Fruit fly (Drosophila melanogaster) whole organism, wandering third instar larva: ENCODE measurements around the gene CG32669.

ENCODE experiments used
- Abd-B ChIP-seq: fragments of >200 bp; optimal IDR thresholded peaks from 2 replicates; lab custom pipeline; 2017; ENCODE audit warnings: missing biosample characterization, missing genetic modification characterization
- CG32264 ChIP-seq: fragments of 200-800 bp; sonication (Bioruptor generic); optimal IDR thresholded peaks from 2 replicates; lab custom pipeline; 2016; ENCODE audit warnings: missing biosample characterization, missing genetic modification characterization
- CG9705 ChIP-seq: fragments of 200-800 bp; sonication (Bioruptor generic); optimal IDR thresholded peaks from 2 replicates; lab custom pipeline; 2018; ENCODE audit warnings: missing biosample characterization, mild to moderate bottlenecking, missing genetic modification characterization
- CrebA ChIP-seq: fragments of 200-800 bp; sonication (Bioruptor generic); optimal IDR thresholded peaks from 2 replicates; lab custom pipeline; 2016; ENCODE audit warnings: missing biosample characterization, mild to moderate bottlenecking, missing genetic modification characterization, borderline replicate concordance
- Dfd ChIP-seq: fragments of >200 bp; optimal IDR thresholded peaks from 2 replicates; lab custom pipeline; 2017; ENCODE audit warnings: missing biosample characterization, missing genetic modification characterization
- Dif ChIP-seq: fragments of 200-275, 200-300 bp; sonication (Bioruptor generic); optimal IDR thresholded peaks from 2 replicates; lab custom pipeline; 2018; ENCODE audit warnings: missing biosample characterization, missing genetic modification characterization; ENCODE audit not compliant: partially characterized antibody
- GATAd ChIP-seq: sonication (Bioruptor generic); optimal IDR thresholded peaks from 2 replicates; lab custom pipeline; 2016; ENCODE audit warnings: missing biosample characterization, missing genetic modification characterization
- HLH106 ChIP-seq: fragments of 200-800 bp; optimal IDR thresholded peaks from 3 replicates; lab custom pipeline; 2019; ENCODE audit warnings: missing biosample characterization, mild to moderate bottlenecking, missing genetic modification characterization, moderate library complexity
- Hnf4 ChIP-seq: fragments of 200-800 bp; sonication (Bioruptor generic); optimal IDR thresholded peaks from 2 replicates; lab custom pipeline; 2016; ENCODE audit warnings: missing biosample characterization, mild to moderate bottlenecking, missing genetic modification characterization
- Hr78 ChIP-seq: fragments of >200 bp; optimal IDR thresholded peaks from 2 replicates; lab custom pipeline; 2017; ENCODE audit warnings: missing biosample characterization, missing genetic modification characterization
- Hr83 ChIP-seq: fragments of 200-300 bp; sonication (Bioruptor generic); optimal IDR thresholded peaks from 2 replicates; lab custom pipeline; 2016; ENCODE audit warnings: missing biosample characterization, mild to moderate bottlenecking, missing genetic modification characterization, moderate library complexity; ENCODE audit not compliant: poor library complexity, severe bottlenecking
- Jra ChIP-seq: sonication (Bioruptor generic); optimal IDR thresholded peaks from 2 replicates; lab custom pipeline; 2016; ENCODE audit warnings: missing biosample characterization, missing genetic modification characterization
- Mio ChIP-seq: sonication (Bioruptor generic); optimal IDR thresholded peaks from 2 replicates; lab custom pipeline; 2016; ENCODE audit warnings: missing biosample characterization, missing genetic modification characterization
- Myc ChIP-seq: fragments of >200 bp; optimal IDR thresholded peaks from 2 replicates; lab custom pipeline; 2017
- N ChIP-seq: fragments of >200 bp; optimal IDR thresholded peaks from 2 replicates; lab custom pipeline; 2018; ENCODE audit warnings: missing biosample characterization, missing external identifiers, missing genetic modification characterization
- OdsH ChIP-seq: fragments of 200-800 bp; sonication (Bioruptor generic); optimal IDR thresholded peaks from 2 replicates; lab custom pipeline; 2016; ENCODE audit warnings: missing biosample characterization, mild to moderate bottlenecking, missing genetic modification characterization
- Rel ChIP-seq, 2 experiments: fragments of 200-800 bp; sonication (Bioruptor generic) in 1 of 2; optimal IDR thresholded peaks; 2 replicates in 1 of 2; 3 replicates in 1 of 2; lab custom pipeline; 2016 to 2019; ENCODE audit warnings: mild to moderate bottlenecking in 2 of 2, missing biosample characterization in 2 of 2, missing genetic modification characterization in 2 of 2, moderate library complexity in 1 of 2
- Sp1 ChIP-seq: fragments of 200-800 bp; sonication (Bioruptor generic); optimal IDR thresholded peaks from 3 replicates; lab custom pipeline; 2019; ENCODE audit warnings: missing biosample characterization, mild to moderate bottlenecking, missing genetic modification characterization, moderate library complexity
- Vsx2 ChIP-seq: fragments of 200-300, 225-300 bp; sonication (Bioruptor generic); optimal IDR thresholded peaks from 2 replicates; lab custom pipeline; 2018; ENCODE audit warnings: missing biosample characterization, missing genetic modification characterization; ENCODE audit not compliant: partially characterized antibody
- br ChIP-seq: fragments of 200-800 bp; sonication (Bioruptor generic); optimal IDR thresholded peaks from 2 replicates; lab custom pipeline; 2016; ENCODE audit warnings: missing biosample characterization, missing genetic modification characterization
- brk ChIP-seq: fragments of 200-800 bp; sonication (Bioruptor generic); optimal IDR thresholded peaks from 2 replicates; lab custom pipeline; 2016; ENCODE audit warnings: missing biosample characterization, mild to moderate bottlenecking, missing genetic modification characterization
- dl ChIP-seq, 2 experiments: fragments of 175-275, 200-275 bp in 1 of 2; fragments of 200-275 bp in 1 of 2; sonication (Bioruptor generic); optimal IDR thresholded peaks; lab custom pipeline; 2018; ENCODE audit warnings: mild to moderate bottlenecking in 2 of 2, missing biosample characterization in 2 of 2, missing genetic modification characterization in 2 of 2, moderate library complexity in 2 of 2; ENCODE audit not compliant: partially characterized antibody in 2 of 2, insufficient read depth in 1 of 2
- dmrt93B ChIP-seq: fragments of 200-800 bp; sonication (Bioruptor generic); optimal IDR thresholded peaks from 2 replicates; lab custom pipeline; 2018; ENCODE audit warnings: missing biosample characterization, mild to moderate bottlenecking, missing genetic modification characterization
- dsf ChIP-seq: sonication (Bioruptor generic); optimal IDR thresholded peaks from 2 replicates; lab custom pipeline; 2016; ENCODE audit warnings: missing biosample characterization, missing genetic modification characterization, borderline replicate concordance
- ey ChIP-seq: fragments of 200-800 bp; sonication (Bioruptor generic); optimal IDR thresholded peaks from 2 replicates; lab custom pipeline; 2016; ENCODE audit warnings: missing biosample characterization, missing genetic modification characterization
- foxo ChIP-seq, 2 experiments: fragments of 200-800 bp; sonication (Bioruptor generic); optimal IDR thresholded peaks; 2 replicates in 1 of 2; 3 replicates in 1 of 2; lab custom pipeline; 2016 to 2017; ENCODE audit warnings: missing biosample characterization in 2 of 2, missing genetic modification characterization in 2 of 2
- fru ChIP-seq: fragments of 200-800 bp; sonication (Bioruptor generic); optimal IDR thresholded peaks from 3 replicates; lab custom pipeline; 2016; ENCODE audit warnings: missing biosample characterization, mild to moderate bottlenecking, missing genetic modification characterization
- h ChIP-seq: fragments of 200-800 bp; sonication (Bioruptor generic); optimal IDR thresholded peaks from 3 replicates; lab custom pipeline; 2016; ENCODE audit warnings: missing biosample characterization, mild to moderate bottlenecking, missing genetic modification characterization
- jim ChIP-seq: fragments of 175-275, 200-325 bp; sonication (Bioruptor generic); optimal IDR thresholded peaks from 2 replicates; lab custom pipeline; 2016; ENCODE audit warnings: missing biosample characterization, mild to moderate bottlenecking, missing genetic modification characterization
- lola ChIP-seq: fragments of >200 bp; optimal IDR thresholded peaks from 2 replicates; lab custom pipeline; 2017; ENCODE audit warnings: missing biosample characterization, missing genetic modification characterization
- pan ChIP-seq: fragments of >200 bp; optimal IDR thresholded peaks from 2 replicates; lab custom pipeline; 2017
- psq ChIP-seq: fragments of 200-800 bp; sonication (Bioruptor generic); optimal IDR thresholded peaks from 3 replicates; lab custom pipeline; 2017; ENCODE audit warnings: missing biosample characterization, mild to moderate bottlenecking, missing genetic modification characterization, moderate library complexity
- rgr ChIP-seq: fragments of 200-800 bp; sonication (Bioruptor generic); optimal IDR thresholded peaks from 3 replicates; lab custom pipeline; 2016; ENCODE audit warnings: missing biosample characterization, mild to moderate bottlenecking, missing genetic modification characterization
- sage ChIP-seq: fragments of 200-800 bp; sonication (Bioruptor generic); optimal IDR thresholded peaks from 2 replicates; lab custom pipeline; 2016; ENCODE audit warnings: missing biosample characterization, mild to moderate bottlenecking, missing genetic modification characterization
- sv ChIP-seq: fragments of 200-800 bp; sonication (Bioruptor generic); optimal IDR thresholded peaks from 3 replicates; lab custom pipeline; 2016; ENCODE audit warnings: missing biosample characterization, missing genetic modification characterization
- tai ChIP-seq: sonication (Bioruptor generic); optimal IDR thresholded peaks from 2 replicates; lab custom pipeline; 2016; ENCODE audit warnings: missing biosample characterization, missing genetic modification characterization
- usp ChIP-seq: fragments of >200 bp; optimal IDR thresholded peaks from 2 replicates; lab custom pipeline; 2017; ENCODE audit warnings: missing biosample characterization, missing genetic modification characterization
- woc ChIP-seq: sonication (Bioruptor generic); optimal IDR thresholded peaks from 2 replicates; lab custom pipeline; 2016; ENCODE audit warnings: missing biosample characterization, mild to moderate bottlenecking, missing genetic modification characterization

The CG32669 gene

dm6 chrX:10820741-10821140 is 24.1 kb downstream of the CG32669 start:
- TF ChIP-seq Sp1 (GFP tag; lab: Kevin White, UChicago) (no peak), h (no peak), Hr78 (GFP tag; lab: Kevin White, UChicago) (no peak), ey (GFP tag; lab: Kevin White, UChicago) (no peak)

dm6 chrX:10816856-10817255 is 28.0 kb downstream of the CG32669 start:
- TF ChIP-seq dl (GFP tag; optimal IDR thresholded peaks at IDR 0.05; lab: Kevin White, UChicago; ENCODE audit: insufficient read depth in 1 of 2, partially characterized antibody in 2 of 2) (no peak), foxo (GFP tag; optimal IDR thresholded peaks at IDR 0.05; lab: Kevin White, UChicago) (no peak), dmrt93B (GFP tag; lab: Kevin White, UChicago) (no peak), Dfd (GFP tag; lab: Kevin White, UChicago) (no peak), fru (peak; percentile 89), psq (GFP tag; lab: Kevin White, UChicago) (peak; percentile 70), CrebA (GFP tag; lab: Kevin White, UChicago) (peak; percentile 7)

- TF ChIP-seq CrebA (GFP tag; lab: Kevin White, UChicago) (peak; percentile 58), Hnf4 (peak; percentile 10), Hr83 (GFP tag; lab: Kevin White, UChicago) (peak; percentile 13), CG32264 (GFP tag; lab: Kevin White, UChicago) (no peak), usp (GFP tag; lab: Kevin White, UChicago) (no peak), foxo (GFP tag; optimal IDR thresholded peaks at IDR 0.05; lab: Kevin White, UChicago) (no peak), dmrt93B (GFP tag; lab: Kevin White, UChicago) (no peak), pan (lab: Kevin White, UChicago) (no peak), lola (GFP tag; lab: Kevin White, UChicago) (no peak), Dfd (GFP tag; lab: Kevin White, UChicago) (no peak), br (GFP tag; lab: Kevin White, UChicago) (no peak), sv (GFP tag; lab: Kevin White, UChicago) (no peak), CG9705 (GFP tag; lab: Kevin White, UChicago) (no peak), sage (GFP tag; lab: Kevin White, UChicago) (no peak), Mio (GFP tag; lab: Kevin White, UChicago) (no peak), brk (GFP tag; lab: Kevin White, UChicago) (no peak), dsf (GFP tag; lab: Kevin White, UChicago) (no peak), Vsx2 (GFP tag; lab: Kevin White, UChicago) (no peak), woc (GFP tag; lab: Kevin White, UChicago) (no peak), GATAd (GFP tag; lab: Kevin White, UChicago) (no peak), OdsH (peak; percentile 14), HLH106 (tag; lab: Kevin White, UChicago) (no peak), Abd-B (peak; percentile 74), Hr78 (GFP tag; lab: Kevin White, UChicago) (peak; percentile 85), N (peak; percentile 99), Sp1 (GFP tag; lab: Kevin White, UChicago) (peak; percentile 19), dl (GFP tag; optimal IDR thresholded peaks at IDR 0.05; lab: Kevin White, UChicago; ENCODE audit: insufficient read depth in 1 of 2, partially characterized antibody in 2 of 2) (peak; percentile 40 to 44), ey (GFP tag; lab: Kevin White, UChicago) (no peak), Dif (GFP tag; lab: Kevin White, UChicago) (no peak), fru (peak; percentile 41), Myc (lab: Kevin White, UChicago) (no peak), Jra (GFP tag; lab: Kevin White, UChicago) (no peak), rgr (GFP tag; lab: Kevin White, UChicago) (no peak), Rel (GFP tag; optimal IDR thresholded peaks at IDR 0.05; lab: Kevin White, UChicago) (peak; percentile 21), Rel (tag; optimal IDR thresholded peaks at IDR 0.05; lab: Kevin White, UChicago) (peak; percentile 20), h (no peak), jim (GFP tag; lab: Kevin White, UChicago) (no peak), psq (GFP tag; lab: Kevin White, UChicago) (peak; percentile 76), tai (no peak)
Observed at dm6 chrX:10815511-10816080, 29.3 kb downstream of the CG32669 start.
